Worm (Caenorhabditis elegans): Measurements from ENCODE around the gene T01D3.3.

DNA sequence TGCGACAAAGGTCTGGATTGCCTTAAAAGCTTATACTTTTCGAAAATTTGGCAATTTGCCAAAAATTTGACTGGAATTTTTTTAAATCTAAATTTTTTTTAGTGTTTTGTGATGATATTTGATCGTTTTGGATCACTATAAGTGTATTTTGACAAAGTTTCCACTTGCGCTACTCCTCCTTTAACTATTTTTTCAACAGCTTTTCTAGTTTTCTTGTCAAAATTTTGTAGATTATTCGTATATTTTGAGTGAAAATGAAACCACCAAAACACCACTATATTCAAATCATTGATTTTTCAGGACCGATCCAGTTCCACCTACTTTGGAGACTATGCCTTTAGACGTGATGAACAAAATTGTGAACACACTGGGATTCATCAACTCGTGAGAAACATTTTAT lies 21.5 kb downstream of the T01D3.3 start, which contains the start of gene fbxa-181:
- TF ChIP-seq ceh-13 (GFP tag; optimal IDR thresholded peaks at IDR 0.05) (no peak), hmbx-1 (tag; optimal IDR thresholded peaks at IDR 0.05) (no peak), ama-1 (optimal IDR thresholded peaks at IDR 0.05) (no peak), flt-1 (GFP tag; IDR thresholded peaks at IDR 0.05) (no peak)

Measured in whole organism, early embryonic.